Worm (Caenorhabditis elegans): ENCODE results near the gene Y82E9BL.6.
"Not testable (repeated sequence)": the region's sequence is repeated elsewhere in the genome, so short reads cannot be mapped to it uniquely, and the experiment has no call there.

ce11 chrIII:1375491-1375890 lies 29.9 kb upstream of the Y82E9BL.6 start, which contains the start of gene Y82E9BR.10:
- TF ChIP-seq lin-15B (tag; optimal IDR thresholded peaks at IDR 0.05); unc-62 (GFP tag; optimal IDR thresholded peaks at IDR 0.05): not testable (repeated sequence)

Measured in whole organism, L3 larva.